Fruit fly (Drosophila melanogaster): Measurements from ENCODE around the gene OtopLc.

OtopLc gene

dm6 chrX:5637543-5637942, 25.1 kb downstream of the OtopLc start:
- peak; percentile 16 for TF ChIP-seq Dif (GFP tag; optimal IDR thresholded peaks at IDR 0.05; ENCODE audit: partially characterized antibody)
- TF ChIP-seq Abd-B (GFP tag; optimal IDR thresholded peaks at IDR 0.05) = no peak

DNA sequence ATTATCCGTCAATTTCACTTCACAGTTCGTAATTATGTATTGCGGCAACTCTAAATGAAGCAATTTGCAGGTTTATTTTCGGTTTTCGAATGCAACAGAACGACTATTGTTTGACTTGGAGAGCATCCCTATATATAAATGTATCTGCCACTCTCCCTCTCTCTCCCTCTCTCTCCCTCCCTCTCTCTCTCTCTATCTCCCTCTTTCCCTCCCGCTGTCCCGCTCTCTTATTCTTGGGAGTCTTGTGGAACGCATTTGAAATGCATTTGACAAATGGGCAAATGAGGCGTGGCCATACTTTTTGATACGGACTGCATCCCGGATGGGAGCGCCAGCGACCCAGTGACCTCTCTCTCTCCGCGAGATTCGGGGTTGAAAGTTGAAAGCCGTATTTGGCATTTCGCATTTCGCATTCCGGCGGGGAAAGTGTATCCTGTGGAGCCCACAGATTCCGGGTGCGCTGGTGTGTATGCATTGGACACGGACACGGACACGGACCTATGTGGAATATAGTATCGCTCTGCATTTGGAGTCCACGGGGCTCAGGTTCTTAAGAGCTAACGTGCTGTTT, 26.0 kb downstream of the OtopLc start:
- no peak for TF ChIP-seq psq (GFP tag; optimal IDR thresholded peaks at IDR 0.05)
- TF ChIP-seq CrebA (GFP tag; optimal IDR thresholded peaks at IDR 0.05; ENCODE audit: borderline replicate concordance) = no peak
- no peak for TF ChIP-seq dl (GFP tag; optimal IDR thresholded peaks at IDR 0.05; ENCODE audit: insufficient read depth in 1 of 2, partially characterized antibody in 2 of 2)

- TF ChIP-seq sv (GFP tag; optimal IDR thresholded peaks at IDR 0.05) (no peak), N (GFP tag; optimal IDR thresholded peaks at IDR 0.05) (no peak)
Measured at dm6 chrX:5634714-5635113, 27.9 kb downstream of the OtopLc start.

dm6 chrX:5621893-5622803, 40.5 kb downstream of the OtopLc start, which contains the start of the genes Mlc-c and Pop1:
Gene Mlc-c (minus strand): TSS chrX:5622539.
Gene Pop1 (plus strand): TSS chrX:5622648.
- TF ChIP-seq Hr78 (GFP tag; optimal IDR thresholded peaks at IDR 0.05) (no peak), Sp1 (GFP tag; optimal IDR thresholded peaks at IDR 0.05) (no peak), ey (GFP tag; optimal IDR thresholded peaks at IDR 0.05) (no peak), CrebA (GFP tag; optimal IDR thresholded peaks at IDR 0.05; ENCODE audit: borderline replicate concordance) (no peak), lola (GFP tag; optimal IDR thresholded peaks at IDR 0.05) (no peak), dmrt93B (GFP tag; optimal IDR thresholded peaks at IDR 0.05) (no peak), h (GFP tag; optimal IDR thresholded peaks at IDR 0.05) (no peak), Hr83 (GFP tag; optimal IDR thresholded peaks at IDR 0.05; ENCODE audit: poor library complexity, severe bottlenecking) (peak; percentile 7), OdsH (GFP tag; optimal IDR thresholded peaks at IDR 0.05) (no peak), N (GFP tag; optimal IDR thresholded peaks at IDR 0.05) (no peak), pan (optimal IDR thresholded peaks at IDR 0.05) (no peak), sv (GFP tag; optimal IDR thresholded peaks at IDR 0.05) (no peak), foxo (GFP tag; optimal IDR thresholded peaks at IDR 0.05) (no peak), Myc (optimal IDR thresholded peaks at IDR 0.05) (peak; percentile 29), HLH106 (tag; optimal IDR thresholded peaks at IDR 0.05) (no peak), Hnf4 (GFP tag; optimal IDR thresholded peaks at IDR 0.05) (no peak), jim (GFP tag; optimal IDR thresholded peaks at IDR 0.05) (no peak), CG9705 (GFP tag; optimal IDR thresholded peaks at IDR 0.05) (no peak), GATAd (GFP tag; optimal IDR thresholded peaks at IDR 0.05) (no peak), Mio (GFP tag; optimal IDR thresholded peaks at IDR 0.05) (no peak), Vsx2 (GFP tag; optimal IDR thresholded peaks at IDR 0.05; ENCODE audit: partially characterized antibody) (no peak), Dif (GFP tag; optimal IDR thresholded peaks at IDR 0.05; ENCODE audit: partially characterized antibody) (no peak), usp (GFP tag; optimal IDR thresholded peaks at IDR 0.05) (no peak), brk (GFP tag; optimal IDR thresholded peaks at IDR 0.05) (no peak), tai (GFP tag; optimal IDR thresholded peaks at IDR 0.05) (no peak), Dfd (GFP tag; optimal IDR thresholded peaks at IDR 0.05) (no peak), Jra (GFP tag; optimal IDR thresholded peaks at IDR 0.05) (peak; percentile 73), fru (GFP tag; optimal IDR thresholded peaks at IDR 0.05) (no peak), woc (GFP tag; optimal IDR thresholded peaks at IDR 0.05) (no peak), Abd-B (GFP tag; optimal IDR thresholded peaks at IDR 0.05) (no peak), dsf (GFP tag; optimal IDR thresholded peaks at IDR 0.05; ENCODE audit: borderline replicate concordance) (no peak), CG32264 (GFP tag; optimal IDR thresholded peaks at IDR 0.05) (no peak), psq (GFP tag; optimal IDR thresholded peaks at IDR 0.05) (peak; percentile 20), br (GFP tag; optimal IDR thresholded peaks at IDR 0.05) (no peak), rgr (GFP tag; optimal IDR thresholded peaks at IDR 0.05) (no peak), Rel (GFP tag; optimal IDR thresholded peaks at IDR 0.05) (no peak), Rel (tag; optimal IDR thresholded peaks at IDR 0.05) (peak; percentile 58), sage (GFP tag; optimal IDR thresholded peaks at IDR 0.05) (no peak), dl (GFP tag; optimal IDR thresholded peaks at IDR 0.05; ENCODE audit: insufficient read depth in 1 of 2, partially characterized antibody in 2 of 2) (no peak)
